Worm (Caenorhabditis elegans) whole organism, L4 larva: ENCODE results near the gene scl-7.
A peak's percentile ranks its signal among the peaks of the same experiment; 100 is the strongest.

ENCODE experiments used
- T20F7.1 ChIP-seq: fragments of 200-800 bp; sonication (Bioruptor generic); optimal IDR thresholded peaks from 2 replicates; lab custom pipeline; 2018; ENCODE audit warnings: mild to moderate bottlenecking, missing genetic modification characterization, missing compliant biosample characterization
- ZK546.5 ChIP-seq, 2 experiments: sonication (generic microtip); optimal IDR thresholded peaks; 2 replicates each; lab custom pipeline; 2017; ENCODE audit warnings: missing biosample characterization in 2 of 2, missing genetic modification characterization in 2 of 2
- ceh-20 ChIP-seq: fragments of 200-800 bp; sonication (Bioruptor generic); IDR thresholded peaks from 2 replicates; pipeline ENCODE4 v1.3.6; 2022; ENCODE audit warnings: missing genetic modification reagents, missing genetic modification characterization, missing compliant biosample characterization
- ceh-82 ChIP-seq: sonication (generic microtip); optimal IDR thresholded peaks from 2 replicates; lab custom pipeline; 2017; ENCODE audit warnings: missing biosample characterization, missing genetic modification characterization
- daf-19 ChIP-seq: fragments of 200-800 bp; sonication (Bioruptor generic); conservative IDR thresholded peaks from 2 replicates; pipeline ENCODE4 v1.3.6; 2022; ENCODE audit warnings: missing genetic modification characterization, missing compliant biosample characterization
- fos-1 ChIP-seq: fragments of 150-350 bp; optimal IDR thresholded peaks from 2 replicates; lab custom pipeline; 2014; ENCODE audit warnings: missing biosample characterization, missing genetic modification characterization
- lsy-2 ChIP-seq, 2 experiments: fragments of 150-350 bp in 1 of 2; sonication (generic microtip) in 1 of 2; optimal IDR thresholded peaks; 2 replicates each; lab custom pipeline; 2014 to 2017; ENCODE audit warnings: missing biosample characterization in 2 of 2, missing genetic modification characterization in 2 of 2
- mdt-29 ChIP-seq: fragments of 200-800 bp; sonication (Bioruptor generic); IDR thresholded peaks from 2 replicates; pipeline ENCODE4 v1.3.6; 2022; ENCODE audit warnings: missing genetic modification reagents, missing genetic modification characterization, missing compliant biosample characterization
- nhr-11 ChIP-seq: fragments of 150-350 bp; optimal IDR thresholded peaks from 2 replicates; lab custom pipeline; 2014; ENCODE audit warnings: missing biosample characterization, missing genetic modification characterization
- nhr-237 ChIP-seq: sonication (generic microtip); optimal IDR thresholded peaks from 2 replicates; lab custom pipeline; 2017; ENCODE audit warnings: missing biosample characterization, missing genetic modification characterization
- rbr-2 ChIP-seq: sonication (generic microtip); optimal IDR thresholded peaks from 2 replicates; lab custom pipeline; 2016; ENCODE audit warnings: missing genotype, missing genetic modification characterization, missing compliant biosample characterization
- unc-62 ChIP-seq, 3 experiments: fragments of 150-350 bp in 1 of 3; sonication (generic microtip); optimal IDR thresholded peaks in 2 of 3; peaks in 1 of 3; 1 replicate in 1 of 3; 2 replicates in 2 of 3; lab custom pipeline; 2014 to 2017; ENCODE audit warnings: missing biosample characterization in 3 of 3, missing genetic modification characterization in 3 of 3, missing genetic modification reagents in 3 of 3, missing genotype in 1 of 3
- ztf-11 ChIP-seq: fragments of 150-350 bp; optimal IDR thresholded peaks from 2 replicates; lab custom pipeline; 2014; ENCODE audit warnings: missing biosample characterization, missing genetic modification characterization

ce11 chrIV:13078342-13078741 is 8.1 kb downstream of the scl-7 start:
- TF ChIP-seq mdt-29 (GFP tag; lab: Robert Waterston, UW) = no peak
- TF ChIP-seq ceh-20 = no peak
- no peak for TF ChIP-seq T20F7.1
- no peak for TF ChIP-seq rbr-2 (tag; lab: Kevin White, UChicago)
- TF ChIP-seq daf-19 (GFP tag; lab: Robert Waterston, UW) = no peak
- TF ChIP-seq ZK546.5 (tag; optimal IDR thresholded peaks at IDR 0.05; lab: Kevin White, UChicago) = no peak
- TF ChIP-seq unc-62 (GFP tag; optimal IDR thresholded peaks at IDR 0.05 in 1 of 2; lab: Kevin White, UChicago) = peak in 1 of 2 experiments; percentile 96
- no peak for TF ChIP-seq unc-62 (tag; optimal IDR thresholded peaks at IDR 0.05; lab: Kevin White, UChicago)
- TF ChIP-seq fos-1 = no peak
- TF ChIP-seq lsy-2 (tag; optimal IDR thresholded peaks at IDR 0.05; lab: Kevin White, UChicago) = no peak
- no peak for TF ChIP-seq ztf-11
- TF ChIP-seq ceh-82 (tag; lab: Kevin White, UChicago) = no peak
- TF ChIP-seq nhr-237 (tag; lab: Kevin White, UChicago) = no peak
- no peak for TF ChIP-seq nhr-11 (tag; lab: Kevin White, UChicago)
